Worm (Caenorhabditis elegans) whole organism, L4 larva: Measurements from ENCODE around the gene F54H12.5.
"Not testable (repeated sequence)": the region's sequence is repeated elsewhere in the genome, so short reads cannot be mapped to it uniquely, and the experiment has no call there.

ENCODE experiments used
- D1046.2 ChIP-seq: fragments of 200-800 bp; sonication (Bioruptor generic); IDR thresholded peaks from 2 replicates; pipeline ENCODE4 v1.3.6; 2022; ENCODE audit warnings: missing genetic modification characterization, missing compliant biosample characterization
- T26A8.4 ChIP-seq: fragments of 200-800 bp; sonication (Bioruptor generic); IDR thresholded peaks from 2 replicates; pipeline ENCODE4 v1.3.6; 2022; ENCODE audit warnings: missing genetic modification characterization, missing compliant biosample characterization
- Y105C5A.15 ChIP-seq: fragments of 200-800 bp; sonication (Bioruptor generic); IDR thresholded peaks from 2 replicates; pipeline ENCODE4 v1.3.6; 2022; ENCODE audit warnings: missing genetic modification characterization, missing compliant biosample characterization
- aha-1 ChIP-seq: fragments of 150-350 bp; peaks from one replicate; lab custom pipeline; 2014; ENCODE audit warnings: missing biosample characterization, missing genetic modification characterization
- aly-2 ChIP-seq: sonication (generic microtip); optimal IDR thresholded peaks from 2 replicates; lab custom pipeline; 2018; ENCODE audit warnings: missing biosample characterization, missing genetic modification characterization
- arid-1 ChIP-seq: fragments of 200-800 bp; sonication (Bioruptor generic); conservative IDR thresholded peaks from 2 replicates; pipeline ENCODE4 v1.3.6; 2022; ENCODE audit warnings: missing genetic modification reagents, missing genetic modification characterization, missing compliant biosample characterization
- ceh-82 ChIP-seq: sonication (generic microtip); optimal IDR thresholded peaks from 2 replicates; lab custom pipeline; 2017; ENCODE audit warnings: missing biosample characterization, missing genetic modification characterization
- cey-2 ChIP-seq: sonication (generic microtip); optimal IDR thresholded peaks from 3 replicates; lab custom pipeline; 2017; ENCODE audit warnings: missing genetic modification characterization, mild to moderate bottlenecking, missing compliant biosample characterization, antibody characterized with exemption, borderline replicate concordance; ENCODE audit not compliant: insufficient read depth
- ctbp-1 ChIP-seq: fragments of 200-800 bp; sonication (Bioruptor generic); IDR thresholded peaks from 2 replicates; pipeline ENCODE4 v1.3.6; 2022; ENCODE audit warnings: missing genetic modification reagents, missing genetic modification characterization, missing compliant biosample characterization
- daf-8 ChIP-seq: fragments of 200-800 bp; sonication (Bioruptor generic); IDR thresholded peaks from 2 replicates; pipeline ENCODE4 v1.3.6; 2022; ENCODE audit warnings: missing genetic modification characterization, missing compliant biosample characterization
- dmd-6 ChIP-seq: fragments of 200-800 bp; sonication (Bioruptor generic); IDR thresholded peaks from 2 replicates; pipeline ENCODE4 v1.3.6; 2022; ENCODE audit warnings: missing genetic modification reagents, missing genetic modification characterization, missing compliant biosample characterization
- dmd-8 ChIP-seq: fragments of 200-800 bp; sonication (Bioruptor generic); IDR thresholded peaks from 2 replicates; pipeline ENCODE4 v1.3.6; 2022; ENCODE audit warnings: missing genetic modification characterization, missing compliant biosample characterization
- dve-1 ChIP-seq: sonication (generic microtip); optimal IDR thresholded peaks from 2 replicates; lab custom pipeline; 2017; ENCODE audit warnings: antibody characterized with exemption, mild to moderate bottlenecking, missing genetic modification characterization, missing compliant biosample characterization; ENCODE audit not compliant: insufficient read depth
- hlh-30 ChIP-seq: sonication (generic microtip); optimal IDR thresholded peaks from 2 replicates; lab custom pipeline; 2017; ENCODE audit warnings: antibody characterized with exemption, mild to moderate bottlenecking, missing genetic modification characterization, missing compliant biosample characterization; ENCODE audit not compliant: insufficient read depth
- lim-7 ChIP-seq: fragments of 200-800 bp; sonication (Bioruptor generic); IDR thresholded peaks from 2 replicates; pipeline ENCODE4 v1.3.6; 2022; ENCODE audit warnings: missing genetic modification characterization, missing compliant biosample characterization
- lin-1 ChIP-seq: fragments of 200-800 bp; sonication (Bioruptor generic); IDR thresholded peaks from 2 replicates; pipeline ENCODE4 v1.3.6; 2022; ENCODE audit warnings: missing genetic modification reagents, missing genetic modification characterization, missing compliant biosample characterization
- lin-38 ChIP-seq: fragments of 200-800 bp; sonication (Bioruptor generic); IDR thresholded peaks from 2 replicates; pipeline ENCODE4 v1.3.6; 2022; ENCODE audit warnings: missing genetic modification reagents, missing genetic modification characterization, missing compliant biosample characterization
- lsy-2 ChIP-seq, 2 experiments: fragments of 150-350 bp in 1 of 2; sonication (generic microtip) in 1 of 2; optimal IDR thresholded peaks; 2 replicates each; lab custom pipeline; 2014 to 2017; ENCODE audit warnings: missing biosample characterization in 2 of 2, missing genetic modification characterization in 2 of 2
- madf-5 ChIP-seq, 2 experiments: fragments of 200-800 bp; sonication (Bioruptor generic); IDR thresholded peaks; 2 replicates each; pipeline ENCODE4 v1.3.6; 2022; ENCODE audit warnings: missing compliant biosample characterization in 2 of 2, missing genetic modification characterization in 2 of 2
- madf-9 ChIP-seq: fragments of 200-800 bp; sonication (Bioruptor generic); conservative IDR thresholded peaks from 2 replicates; pipeline ENCODE4 v1.3.6; 2022; ENCODE audit warnings: missing genetic modification reagents, missing genetic modification characterization, missing compliant biosample characterization
- mdl-1 ChIP-seq, 2 experiments: fragments of 150-350 bp in 1 of 2; sonication (generic microtip) in 1 of 2; optimal IDR thresholded peaks; 2 replicates each; lab custom pipeline; 2014 to 2017; ENCODE audit warnings: missing biosample characterization in 2 of 2, missing genetic modification characterization in 2 of 2
- nhr-11 ChIP-seq: fragments of 150-350 bp; optimal IDR thresholded peaks from 2 replicates; lab custom pipeline; 2014; ENCODE audit warnings: missing biosample characterization, missing genetic modification characterization
- nhr-76 ChIP-seq: fragments of 150-350 bp; optimal IDR thresholded peaks from 2 replicates; lab custom pipeline; 2014; ENCODE audit warnings: missing biosample characterization, missing genetic modification characterization
- pha-4 ChIP-seq, 2 experiments: fragments of 150-350 bp in 1 of 2; fragments of 200-800 bp in 1 of 2; sonication (Bioruptor generic) in 1 of 2; IDR thresholded peaks in 1 of 2; optimal IDR thresholded peaks in 1 of 2; 2 replicates each; pipeline versions ENCODE4 v1.3.6 to Lab custom; 2014 to 2022; ENCODE audit warnings: missing genetic modification characterization in 2 of 2, missing genetic modification reagents in 2 of 2, missing biosample characterization in 1 of 2, missing compliant biosample characterization in 1 of 2
- php-3 ChIP-seq: fragments of 200-800 bp; sonication (Bioruptor generic); IDR thresholded peaks from 2 replicates; pipeline ENCODE4 v1.3.6; 2022; ENCODE audit warnings: missing genetic modification reagents, missing genetic modification characterization, missing compliant biosample characterization
- snpc-1.2 ChIP-seq: fragments of 200-800 bp; sonication (Bioruptor generic); IDR thresholded peaks from 2 replicates; pipeline ENCODE4 v1.3.6; 2022; ENCODE audit warnings: missing genetic modification reagents, missing genetic modification characterization, missing compliant biosample characterization
- tra-1 ChIP-seq: fragments of 200-800 bp; sonication (Bioruptor generic); IDR thresholded peaks from 2 replicates; pipeline ENCODE4 v1.3.6; 2022; ENCODE audit warnings: missing genetic modification reagents, missing genetic modification characterization, missing compliant biosample characterization
- unc-62 ChIP-seq, 3 experiments: fragments of 150-350 bp in 1 of 3; sonication (generic microtip); optimal IDR thresholded peaks in 2 of 3; peaks in 1 of 3; 1 replicate in 1 of 3; 2 replicates in 2 of 3; lab custom pipeline; 2014 to 2017; ENCODE audit warnings: missing biosample characterization in 3 of 3, missing genetic modification characterization in 3 of 3, missing genetic modification reagents in 3 of 3, missing genotype in 1 of 3

Gene F54H12.5

DNA sequence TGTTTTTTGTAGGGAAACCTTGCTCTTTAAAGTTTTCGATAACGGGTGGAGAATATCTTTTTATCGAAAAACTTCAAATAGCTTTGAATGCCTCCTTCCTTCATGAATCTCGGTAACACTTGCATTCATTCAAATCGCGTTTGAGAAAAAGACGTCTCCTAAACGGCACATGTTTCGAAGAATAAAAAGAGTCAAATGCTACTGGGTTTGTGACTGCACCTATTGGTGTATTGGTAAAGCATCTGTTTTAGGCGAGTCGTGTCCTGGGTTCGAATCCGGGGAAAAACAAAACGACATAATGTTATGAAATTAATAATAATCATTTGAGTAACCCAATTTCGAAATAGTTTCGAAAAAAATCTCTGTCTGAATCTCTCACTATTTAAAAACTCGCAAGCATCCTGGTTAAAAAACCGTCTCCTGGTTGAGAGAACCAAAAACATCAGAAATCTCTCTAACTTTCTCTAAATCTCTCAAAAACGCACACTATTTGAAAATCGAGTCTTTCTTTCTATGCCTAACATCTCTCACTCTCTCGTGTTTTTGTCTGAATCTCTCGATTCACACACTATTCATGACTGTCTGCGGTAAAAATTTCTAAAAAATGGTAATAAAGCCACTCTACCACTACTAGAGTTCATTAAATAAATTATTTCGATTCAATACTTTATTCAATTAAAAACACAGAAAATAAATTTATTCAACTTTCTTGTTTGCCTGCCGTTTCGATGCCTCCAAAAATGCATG lies 5.8 kb downstream of the F54H12.5 start:
- TF ChIP-seq madf-5 (GFP tag; IDR thresholded peaks at IDR 0.05; lab: Robert Waterston, UW) (0 out of 4 replicates have a peak, but pooled peaks of 1 of the 2 experiments have one; percentile 27), aha-1 (tag; lab: Kevin White, UChicago) (peak; percentile 38), Y105C5A.15 (GFP tag; lab: Robert Waterston, UW) (0 out of 2 replicates have a peak, but pooled peaks have one; percentile 33), T26A8.4 (GFP tag; lab: Robert Waterston, UW) (0 out of 2 replicates have a peak, but pooled peaks have one; percentile 15), lim-7 (GFP tag; lab: Robert Waterston, UW) (0 out of 2 replicates have a peak, but pooled peaks have one; percentile 50), dmd-8 (peak; percentile 80)
- TF ChIP-seq, all 104 proteins: peak for 6; not testable (repeated sequence) for 98

DNA sequence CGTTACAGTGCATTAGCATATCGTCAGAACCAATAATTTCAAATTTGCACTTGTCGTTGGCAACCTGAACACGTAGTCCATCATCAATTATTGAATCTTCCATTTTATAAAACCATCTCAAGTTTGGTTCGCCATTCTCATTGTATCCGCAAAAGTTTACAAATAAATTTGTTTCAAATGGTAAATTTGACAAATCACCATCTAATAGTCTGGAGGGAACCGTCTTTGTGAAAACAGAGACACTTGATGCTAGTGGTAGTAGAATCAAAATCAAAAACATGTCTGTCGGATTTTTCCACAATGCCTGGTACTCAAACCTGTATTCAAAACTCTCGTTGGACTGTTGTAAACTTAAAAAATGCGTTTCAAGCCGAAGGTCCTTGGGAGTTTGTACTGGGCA lies 7.7 kb downstream of the F54H12.5 start, which contains the start of gene F54H12.2:
Gene F54H12.2, plus strand, starts transcription at position 301 of the 400 bp plus-strand sequence.
- TF ChIP-seq ceh-82 (tag; lab: Kevin White, UChicago); aha-1 (tag; lab: Kevin White, UChicago); D1046.2 (GFP tag; lab: Robert Waterston, UW): not testable (repeated sequence)

DNA sequence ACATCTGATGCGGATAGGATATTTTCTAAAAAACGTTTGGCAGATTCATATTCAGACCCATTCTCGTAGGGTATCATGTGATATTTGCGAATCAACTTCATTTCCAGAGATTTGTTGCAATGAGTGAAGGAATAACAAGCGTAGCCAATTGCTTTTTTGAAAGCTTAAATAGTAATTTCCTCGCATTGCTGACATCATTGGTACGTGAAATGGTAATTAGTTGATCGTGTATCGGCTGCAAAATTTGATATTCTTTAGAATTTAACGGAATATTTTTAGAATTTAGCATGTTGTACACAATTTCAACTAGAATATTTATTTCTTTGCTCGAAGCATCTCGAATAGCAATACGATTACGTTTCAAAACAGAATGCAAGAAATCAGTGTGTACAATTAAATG lies 9.3 kb downstream of the F54H12.5 start, which contains the start of gene F54H12.4:
Gene F54H12.4, minus strand, starts transcription at position 101 of the 400 bp plus-strand sequence.
- not testable (repeated sequence) for TF ChIP-seq unc-62 (GFP tag; optimal IDR thresholded peaks at IDR 0.05 in 1 of 2; lab: Kevin White, UChicago); unc-62 (tag; optimal IDR thresholded peaks at IDR 0.05; lab: Kevin White, UChicago); lin-38 (GFP tag; lab: Robert Waterston, UW); ceh-82 (tag; lab: Kevin White, UChicago)

DNA sequence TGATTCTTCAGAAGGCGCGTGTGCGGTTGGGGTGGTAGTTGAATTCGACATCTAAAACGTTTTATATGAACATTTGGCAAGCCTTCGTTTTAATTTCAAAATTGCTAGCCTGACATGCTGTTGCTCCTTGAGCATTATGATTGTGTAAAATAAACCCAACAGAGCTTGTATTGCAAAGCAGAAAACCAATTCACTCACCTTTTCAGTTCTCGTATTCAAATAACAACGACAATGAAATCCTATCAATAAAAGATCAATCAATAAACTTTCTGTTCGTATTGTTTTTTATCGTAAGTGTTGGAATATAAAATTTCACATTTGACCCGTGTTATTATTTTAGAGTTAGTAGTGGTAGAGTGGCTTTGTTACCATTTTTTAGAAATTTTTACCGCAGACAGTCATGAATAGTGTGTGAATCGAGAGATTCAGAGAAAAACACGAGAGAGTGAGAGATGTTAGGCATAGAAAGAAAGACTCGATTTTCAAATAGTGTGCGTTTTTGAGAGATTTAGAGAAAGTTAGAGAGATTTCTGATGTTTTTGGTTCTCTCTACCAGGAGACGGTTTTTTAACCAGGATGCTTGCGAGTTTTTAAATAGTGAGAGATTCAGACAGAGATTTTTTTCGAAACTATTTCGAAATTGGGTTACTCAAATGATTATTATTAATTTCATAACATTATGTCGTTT lies 12.9 kb downstream of the F54H12.5 start, which contains the start of gene F54H12.10:
Gene F54H12.10, minus strand, starts transcription at position 51 of the 688 bp plus-strand sequence.
- TF ChIP-seq lin-38 (GFP tag; lab: Robert Waterston, UW) (peak; percentile 54), arid-1 (GFP tag; lab: Robert Waterston, UW) (peak; percentile 24; the same call in 1 of the 2 replicates), lin-1 (GFP tag; lab: Robert Waterston, UW) (0 out of 2 replicates have a peak, but pooled peaks have one; percentile 44)

DNA sequence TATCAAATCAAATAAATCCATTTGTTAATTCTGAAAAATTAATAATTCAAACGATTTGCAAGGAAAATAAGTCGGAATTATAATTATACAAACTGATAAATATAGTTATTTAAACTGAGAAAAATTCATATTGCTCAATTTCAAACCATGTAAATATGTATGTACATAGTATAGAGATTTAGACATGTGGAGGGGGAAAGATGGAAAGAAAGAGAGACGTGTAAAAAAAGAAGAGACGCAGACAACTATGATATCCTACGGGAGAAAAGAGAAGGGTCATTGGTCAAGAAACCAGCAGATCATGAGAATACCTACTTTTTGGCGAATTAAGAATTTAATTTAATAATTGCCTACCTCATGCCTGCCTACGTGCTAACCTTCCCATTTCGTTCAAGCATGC lies 13.9 kb downstream of the F54H12.5 start, which contains the start of gene C29E4.11:
Gene C29E4.11, minus strand, starts transcription at position 30 of the 400 bp plus-strand sequence.
- TF ChIP-seq lsy-2 (tag; optimal IDR thresholded peaks at IDR 0.05; lab: Kevin White, UChicago) (peak in 1 of 2 experiments; percentile 41), dve-1 (tag; lab: Kevin White, UChicago) (peak; percentile 15), mdl-1 (tag; optimal IDR thresholded peaks at IDR 0.05; lab: Kevin White, UChicago) (no peak), hlh-30 (tag; lab: Kevin White, UChicago) (peak; percentile 5)

DNA sequence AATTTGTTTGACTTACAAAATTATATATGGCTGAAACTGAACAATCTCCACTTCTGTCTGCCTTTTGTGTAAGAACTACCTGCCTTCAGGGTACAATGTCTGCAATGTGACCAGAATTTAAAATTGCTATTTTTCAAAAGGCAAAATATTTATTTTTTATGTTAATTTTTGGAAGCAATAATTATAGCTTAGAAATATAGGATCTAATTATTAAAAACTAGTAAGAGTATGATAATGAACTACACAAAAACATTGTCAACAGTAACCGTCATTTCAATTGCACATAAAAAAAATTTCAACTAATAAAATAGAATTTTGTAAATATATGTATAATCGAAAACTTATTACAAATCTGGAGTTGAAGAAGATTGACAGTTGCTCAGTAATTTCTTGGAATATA lies 15.0 kb downstream of the F54H12.5 start, which contains the start of gene C29E4.9:
Gene C29E4.9, minus strand, starts transcription at position 101 of the 400 bp plus-strand sequence.
- TF ChIP-seq snpc-1.2 (GFP tag; lab: Robert Waterston, UW) (no peak), madf-9 (GFP tag; lab: Robert Waterston, UW) (no peak), nhr-11 (tag; lab: Kevin White, UChicago) (no peak), cey-2 (no peak), daf-8 (GFP tag; lab: Robert Waterston, UW) (no peak), dmd-6 (GFP tag; lab: Robert Waterston, UW) (no peak), aly-2 (tag; lab: Kevin White, UChicago) (no peak), pha-4 (GFP tag; IDR thresholded peaks at IDR 0.05; lab: Robert Waterston, UW) (no peak), pha-4 (tag; optimal IDR thresholded peaks at IDR 0.05; lab: Kevin White, UChicago) (no peak), php-3 (GFP tag; lab: Robert Waterston, UW) (no peak), mdl-1 (tag; optimal IDR thresholded peaks at IDR 0.05; lab: Kevin White, UChicago) (no peak), T26A8.4 (GFP tag; lab: Robert Waterston, UW) (no peak), nhr-76 (tag; lab: Kevin White, UChicago) (no peak), aha-1 (tag; lab: Kevin White, UChicago) (no peak), tra-1 (GFP tag; lab: Robert Waterston, UW) (no peak), ctbp-1 (no peak)
- TF ChIP-seq, all 104 proteins: peak for 0
